Worm (Caenorhabditis elegans): ENCODE results near the gene ceh-43.
A peak's percentile ranks its signal among the peaks of the same experiment; 100 is the strongest.

Gene ceh-43

DNA sequence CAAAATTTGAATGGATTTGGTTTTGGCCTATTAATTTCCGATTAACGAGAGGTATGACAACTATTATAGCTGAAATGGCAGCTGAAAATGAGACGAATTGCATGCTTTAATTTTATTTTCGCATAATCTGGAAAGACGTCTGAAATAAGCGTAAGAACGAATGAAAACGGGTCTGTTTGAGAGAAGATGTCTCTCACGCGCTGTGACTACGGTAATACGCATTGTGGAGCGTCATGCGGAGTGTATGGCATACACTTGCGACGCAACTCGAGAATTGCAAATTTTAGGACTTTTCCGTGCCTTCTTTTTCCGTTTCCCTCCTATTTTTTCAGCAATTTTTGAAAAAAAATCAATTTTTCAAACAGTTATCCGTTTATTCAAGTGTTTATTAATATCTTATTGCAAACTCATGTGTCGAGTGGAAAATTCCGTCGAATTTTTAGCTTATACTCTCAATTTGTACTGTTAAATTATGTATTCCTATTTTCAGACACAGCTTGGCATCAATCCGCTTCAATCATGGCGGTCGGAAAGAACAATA is 25.8 kb upstream of the ceh-43 start, which contains the start of gene rps-1 (continued):
- peak; percentile 99 for TF ChIP-seq nhr-20 (tag; optimal IDR thresholded peaks at IDR 0.05)
- TF ChIP-seq lsy-2 (tag; optimal IDR thresholded peaks at IDR 0.05) = peak; percentile 100
- peak; percentile 99 for TF ChIP-seq nhr-85 (tag)
- TF ChIP-seq efl-1 (optimal IDR thresholded peaks at IDR 0.05) = peak; percentile 96 to 97
- TF ChIP-seq efl-1 (GFP tag; optimal IDR thresholded peaks at IDR 0.05 in 1 of 2) = peak; percentile 91 to 99
- peak; percentile 99 for TF ChIP-seq unc-130 (tag; optimal IDR thresholded peaks at IDR 0.05)
- peak; percentile 98 for TF ChIP-seq nhr-77 (tag; optimal IDR thresholded peaks at IDR 0.05)
- peak; percentile 83 for TF ChIP-seq C34B4.2 (tag; optimal IDR thresholded peaks at IDR 0.05)
- no peak for TF ChIP-seq alr-1 (tag; optimal IDR thresholded peaks at IDR 0.05; ENCODE audit: borderline replicate concordance)
- peak; percentile 94 for TF ChIP-seq hpl-2 (GFP tag; optimal IDR thresholded peaks at IDR 0.05)
- TF ChIP-seq ceh-90 (tag; optimal IDR thresholded peaks at IDR 0.05) = peak; percentile 65
- TF ChIP-seq tlp-1 (tag; optimal IDR thresholded peaks at IDR 0.05) = no peak
- TF ChIP-seq ceh-82 (tag; optimal IDR thresholded peaks at IDR 0.05) = peak; percentile 99 to 100 (median 99)
- TF ChIP-seq mdl-1 (tag; optimal IDR thresholded peaks at IDR 0.05) = peak; percentile 55 to 98
- peak; percentile 100 for TF ChIP-seq ztf-4 (tag; optimal IDR thresholded peaks at IDR 0.05)
- peak; percentile 99 for TF ChIP-seq unc-86 (tag; optimal IDR thresholded peaks at IDR 0.05)
- peak; percentile 98 for TF ChIP-seq mab-9 (GFP tag; IDR thresholded peaks at IDR 0.05)
- peak; percentile 92 for TF ChIP-seq snpc-4 (tag; optimal IDR thresholded peaks at IDR 0.05)
- TF ChIP-seq aly-2 (tag; optimal IDR thresholded peaks at IDR 0.05) = peak; percentile 97
- TF ChIP-seq ztf-11 (tag; optimal IDR thresholded peaks at IDR 0.05) = peak in 1 of 2 experiments; percentile 98
- TF ChIP-seq zag-1 (tag; optimal IDR thresholded peaks at IDR 0.05) = peak; percentile 59
- peak; percentile 95 for TF ChIP-seq sox-4 (tag; optimal IDR thresholded peaks at IDR 0.05)
- TF ChIP-seq zip-4 (GFP tag; optimal IDR thresholded peaks at IDR 0.05) = peak; percentile 95
- TF ChIP-seq fos-1 (tag; optimal IDR thresholded peaks at IDR 0.05) = peak; percentile 96
- peak; percentile 93 for TF ChIP-seq elt-2 (tag; optimal IDR thresholded peaks at IDR 0.05)
- no peak for TF ChIP-seq Y116A8C.19 (tag; optimal IDR thresholded peaks at IDR 0.05; ENCODE audit: borderline replicate concordance)
- TF ChIP-seq ces-1 (GFP tag; optimal IDR thresholded peaks at IDR 0.05) = peak; percentile 67
- TF ChIP-seq C16A3.4 (tag; optimal IDR thresholded peaks at IDR 0.05) = peak; percentile 99
- peak; percentile 63 for TF ChIP-seq unc-62 (GFP tag; optimal IDR thresholded peaks at IDR 0.05)
- TF ChIP-seq pax-3 (tag; optimal IDR thresholded peaks at IDR 0.05) = peak; percentile 97
- TF ChIP-seq ceh-88 (GFP tag; IDR thresholded peaks at IDR 0.05) = peak; percentile 95
- peak; percentile 94 for TF ChIP-seq lin-15B (tag; optimal IDR thresholded peaks at IDR 0.05)
- peak; percentile 77 to 81 for TF ChIP-seq egl-27 (tag; optimal IDR thresholded peaks at IDR 0.05)
- TF ChIP-seq blmp-1 (tag; optimal IDR thresholded peaks at IDR 0.05) = peak; percentile 87
- peak; percentile 99 for TF ChIP-seq nhr-47 (tag; optimal IDR thresholded peaks at IDR 0.05)
- TF ChIP-seq lin-14 (GFP tag; optimal IDR thresholded peaks at IDR 0.05) = peak; percentile 99
- peak; percentile 99 for TF ChIP-seq isw-1 (GFP tag; IDR thresholded peaks at IDR 0.05)
- peak; percentile 50 for TF ChIP-seq pqm-1 (tag; optimal IDR thresholded peaks at IDR 0.05)
- TF ChIP-seq skn-1 (tag; optimal IDR thresholded peaks at IDR 0.05) = peak; percentile 95
- TF ChIP-seq mef-2 (tag; optimal IDR thresholded peaks at IDR 0.05) = peak; percentile 94
- peak; percentile 94 for TF ChIP-seq nhr-11 (tag; optimal IDR thresholded peaks at IDR 0.05)
- peak; percentile 99 for TF ChIP-seq tbx-2 (tag; optimal IDR thresholded peaks at IDR 0.05)
- peak; percentile 98 for TF ChIP-seq lin-13 (GFP tag; optimal IDR thresholded peaks at IDR 0.05)
- peak; percentile 91 for TF ChIP-seq nhr-237 (tag; optimal IDR thresholded peaks at IDR 0.05)
- peak; percentile 98 for TF ChIP-seq irx-1 (tag; optimal IDR thresholded peaks at IDR 0.05)
- peak; percentile 98 for TF ChIP-seq fkh-10 (GFP tag; optimal IDR thresholded peaks at IDR 0.05)
- TF ChIP-seq jun-1 (tag; optimal IDR thresholded peaks at IDR 0.05) = peak; percentile 98
- TF ChIP-seq xbp-1 (tag; optimal IDR thresholded peaks at IDR 0.05) = peak; percentile 99
- peak; percentile 96 to 97 for TF ChIP-seq lin-35 (GFP tag; optimal IDR thresholded peaks at IDR 0.05)
- TF ChIP-seq ets-5 (GFP tag; IDR thresholded peaks at IDR 0.05) = 0 out of 2 replicates have a peak, but pooled peaks have one; percentile 11
- TF ChIP-seq grh-1 (GFP tag; IDR thresholded peaks at IDR 0.05) = peak; percentile 96
- TF ChIP-seq sptf-1 (tag; optimal IDR thresholded peaks at IDR 0.05) = no peak
- TF ChIP-seq fkh-8 (tag; optimal IDR thresholded peaks at IDR 0.05) = peak; percentile 99
